Worm (Caenorhabditis elegans): ENCODE measurements around the gene dmd-5.

ce11 chrII:5818298-5818697 lies 44.3 kb upstream of the dmd-5 start, which contains the start of gene ZK1248.4:
- TF ChIP-seq nhr-11 (tag; optimal IDR thresholded peaks at IDR 0.05) = no peak
- TF ChIP-seq hlh-8 (tag; optimal IDR thresholded peaks at IDR 0.05) = no peak
- TF ChIP-seq ceh-18 (tag; optimal IDR thresholded peaks at IDR 0.05) = no peak
- TF ChIP-seq ets-4 (tag; optimal IDR thresholded peaks at IDR 0.05) = no peak
- no peak for TF ChIP-seq nhr-232 (tag; optimal IDR thresholded peaks at IDR 0.05)
- TF ChIP-seq K09A11.1 (tag; optimal IDR thresholded peaks at IDR 0.05; ENCODE audit: insufficient read depth) = no peak

Data from whole organism, late embryonic.